Fruit fly (Drosophila melanogaster) whole organism, embryonic: ENCODE data around the gene CG6652.

Experiments
- Fer3 ChIP-seq: fragments of 200-800 bp; sonication (Bioruptor generic); optimal IDR thresholded peaks from 2 replicates; lab custom pipeline; 2018; ENCODE audit warnings: missing biosample characterization, mild to moderate bottlenecking, missing genetic modification characterization, moderate library complexity
- tll ChIP-seq, 2 experiments: fragments of 200-800 bp in 1 of 2; fragments of >200 bp in 1 of 2; sonication (Bioruptor generic) in 1 of 2; optimal IDR thresholded peaks; 2 replicates each; lab custom pipeline; 2017 to 2019; ENCODE audit warnings: missing biosample characterization in 2 of 2, missing genetic modification characterization in 2 of 2, mild to moderate bottlenecking in 1 of 2, moderate library complexity in 1 of 2

dm6 chr3L:17011351-17012016, 11.2 kb downstream of the CG6652 start:
- no peak for TF ChIP-seq tll (GFP tag; optimal IDR thresholded peaks at IDR 0.05; lab: Kevin White, UChicago)
- TF ChIP-seq Fer3 (tag; lab: Kevin White, UChicago), result no peak
